Fruit fly (Drosophila melanogaster) S2 (cell line): ENCODE data around the gene CG13855.

ENCODE experiments used
- CG8478 ChIP-seq: fragments of >200 bp; optimal IDR thresholded peaks from 2 replicates; lab custom pipeline; 2018
- CTCF ChIP-seq, 2 experiments: fragments of >200 bp; optimal IDR thresholded peaks; 2 replicates each; lab custom pipeline; 2018

DNA sequence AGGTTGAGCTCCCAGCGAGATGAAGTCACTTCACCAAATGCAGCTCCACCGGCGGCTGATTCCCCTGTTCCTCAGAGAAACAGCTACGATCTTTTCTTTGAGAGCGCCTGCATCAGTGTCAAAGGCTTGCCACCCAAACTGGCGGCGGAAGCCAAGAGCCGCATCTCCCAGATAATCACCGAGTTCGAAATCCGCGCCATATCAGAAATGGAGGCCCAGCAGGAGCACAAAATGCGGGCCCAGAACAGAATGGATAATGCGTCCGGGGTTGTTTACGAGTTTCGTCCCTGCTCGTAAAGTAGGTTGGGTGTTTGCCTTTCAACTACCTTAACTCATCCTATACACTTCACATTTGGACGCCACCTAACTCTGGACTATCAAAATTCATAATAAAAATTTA lies 24.0 kb upstream of the CG13855 start, which contains the start of gene Gpdh3:
- TF ChIP-seq CG8478 (lab: Kevin White, UChicago), result no peak
- TF ChIP-seq CTCF (optimal IDR thresholded peaks at IDR 0.05; lab: Kevin White, UChicago), result no peak
